Worm (Caenorhabditis elegans) whole organism, mixed stage, embryonic: ENCODE results near the gene srw-1.
A peak's percentile ranks its signal among the peaks of the same experiment; 100 is the strongest.

Source experiments
- M03D4.4 ChIP-seq: sonication (generic microtip); optimal IDR thresholded peaks from 2 replicates; lab custom pipeline; 2017; ENCODE audit warnings: mild to moderate bottlenecking, missing genetic modification characterization, missing compliant biosample characterization
- bed-3 ChIP-seq: fragments of 200-800 bp; sonication (Bioruptor generic); optimal IDR thresholded peaks from 3 replicates; lab custom pipeline; 2018; ENCODE audit warnings: mild to moderate bottlenecking, missing genetic modification characterization, moderate library complexity, missing compliant biosample characterization
- blmp-1 ChIP-seq: fragments of 150-350 bp; optimal IDR thresholded peaks from 2 replicates; lab custom pipeline; 2014; ENCODE audit warnings: missing biosample characterization, missing genetic modification characterization
- ceh-39 ChIP-seq: fragments of 150-350 bp; optimal IDR thresholded peaks from 2 replicates; lab custom pipeline; 2014; ENCODE audit warnings: missing biosample characterization, missing genetic modification characterization
- ceh-43 ChIP-seq: fragments of 200-800 bp; sonication (Bioruptor generic); optimal IDR thresholded peaks from 2 replicates; lab custom pipeline; 2018; ENCODE audit warnings: mild to moderate bottlenecking, missing genetic modification characterization, moderate library complexity, missing compliant biosample characterization
- ceh-83 ChIP-seq: fragments of 200-800 bp; sonication (Bioruptor generic); optimal IDR thresholded peaks from 2 replicates; lab custom pipeline; 2018; ENCODE audit warnings: mild to moderate bottlenecking, missing genetic modification characterization, missing compliant biosample characterization
- ces-1 ChIP-seq: fragments of 150-350 bp; optimal IDR thresholded peaks from 2 replicates; lab custom pipeline; 2014; ENCODE audit warnings: missing biosample characterization, missing genetic modification reagents, missing genetic modification characterization
- cnd-1 ChIP-seq: fragments of 200-800 bp; sonication (Bioruptor generic); optimal IDR thresholded peaks from 2 replicates; lab custom pipeline; 2018; ENCODE audit warnings: mild to moderate bottlenecking, missing genetic modification characterization, missing compliant biosample characterization
- drap-1 ChIP-seq: fragments of 200-800 bp; sonication (Bioruptor generic); optimal IDR thresholded peaks from 3 replicates; lab custom pipeline; 2018; ENCODE audit warnings: mild to moderate bottlenecking, missing genetic modification characterization, missing compliant biosample characterization
- elt-1 ChIP-seq: sonication (generic microtip); optimal IDR thresholded peaks from 2 replicates; lab custom pipeline; 2017; ENCODE audit warnings: missing genetic modification characterization, mild to moderate bottlenecking, missing compliant biosample characterization, antibody characterized with exemption, moderate library complexity, borderline replicate concordance; ENCODE audit not compliant: insufficient read depth
- elt-3 ChIP-seq: fragments of 150-350 bp; optimal IDR thresholded peaks from 2 replicates; lab custom pipeline; 2014; ENCODE audit warnings: missing biosample characterization, missing genetic modification characterization
- flh-1 ChIP-seq: fragments of 200-800 bp; sonication (Bioruptor generic); optimal IDR thresholded peaks from 2 replicates; lab custom pipeline; 2018; ENCODE audit warnings: mild to moderate bottlenecking, missing genetic modification characterization, moderate library complexity, missing compliant biosample characterization
- ham-2 ChIP-seq: fragments of 200-800 bp; sonication (Bioruptor generic); optimal IDR thresholded peaks from 2 replicates; lab custom pipeline; 2018; ENCODE audit warnings: mild to moderate bottlenecking, missing genetic modification characterization, missing compliant biosample characterization
- hlh-1 ChIP-seq: fragments of 150-350 bp; optimal IDR thresholded peaks from 2 replicates; lab custom pipeline; 2014; ENCODE audit warnings: missing biosample characterization, missing genetic modification reagents, missing genetic modification characterization
- lin-13 ChIP-seq: fragments of 150-350 bp; optimal IDR thresholded peaks from 2 replicates; lab custom pipeline; 2014; ENCODE audit warnings: missing biosample characterization, missing genetic modification characterization
- lin-32 ChIP-seq: fragments of 200-800 bp; sonication (Bioruptor generic); optimal IDR thresholded peaks from 2 replicates; lab custom pipeline; 2018; ENCODE audit warnings: mild to moderate bottlenecking, missing genetic modification characterization, missing compliant biosample characterization
- lsy-2 ChIP-seq: fragments of 150-350 bp; optimal IDR thresholded peaks from 2 replicates; lab custom pipeline; 2014; ENCODE audit warnings: missing biosample characterization, missing genetic modification characterization
- mab-5 ChIP-seq: fragments of 150-350 bp; optimal IDR thresholded peaks from 2 replicates; lab custom pipeline; 2014; ENCODE audit warnings: missing biosample characterization, missing genetic modification characterization
- mep-1 ChIP-seq: fragments of 150-350 bp; optimal IDR thresholded peaks from 2 replicates; lab custom pipeline; 2017; ENCODE audit warnings: missing biosample characterization, missing genetic modification reagents, missing genetic modification characterization, inconsistent platforms
- mls-2 ChIP-seq: sonication (generic microtip); optimal IDR thresholded peaks from 2 replicates; lab custom pipeline; 2016; ENCODE audit warnings: mild to moderate bottlenecking, missing genetic modification characterization, moderate library complexity, missing compliant biosample characterization
- nhr-12 ChIP-seq: fragments of 150-350 bp; optimal IDR thresholded peaks from 2 replicates; lab custom pipeline; 2014; ENCODE audit warnings: missing biosample characterization, missing genetic modification characterization
- nhr-2 ChIP-seq: fragments of 150-350 bp; optimal IDR thresholded peaks from 2 replicates; lab custom pipeline; 2014; ENCODE audit warnings: missing biosample characterization, missing genetic modification characterization
- nhr-237 ChIP-seq: fragments of 150-350 bp; optimal IDR thresholded peaks from 2 replicates; lab custom pipeline; 2014; ENCODE audit warnings: missing biosample characterization, missing genetic modification characterization
- nhr-28 ChIP-seq: fragments of 150-350 bp; optimal IDR thresholded peaks from 2 replicates; lab custom pipeline; 2014; ENCODE audit warnings: missing biosample characterization, missing genetic modification characterization
- nhr-76 ChIP-seq: sonication (generic microtip); optimal IDR thresholded peaks from 2 replicates; lab custom pipeline; 2017; ENCODE audit warnings: missing biosample characterization, missing genetic modification characterization
- pha-4 ChIP-seq: fragments of 150-350 bp; optimal IDR thresholded peaks from 2 replicates; lab custom pipeline; 2018; ENCODE audit warnings: missing biosample characterization, missing genetic modification reagents, missing genetic modification characterization
- sem-2 ChIP-seq: fragments of 200-800 bp; sonication (Bioruptor generic); optimal IDR thresholded peaks from 2 replicates; lab custom pipeline; 2018; ENCODE audit warnings: mild to moderate bottlenecking, missing genetic modification characterization, missing compliant biosample characterization
- snpc-4 ChIP-seq: fragments of 150-350 bp; optimal IDR thresholded peaks from 2 replicates; lab custom pipeline; 2014; ENCODE audit warnings: missing biosample characterization, missing genetic modification characterization
- sptf-1 ChIP-seq: sonication (generic microtip); optimal IDR thresholded peaks from 2 replicates; lab custom pipeline; 2017; ENCODE audit warnings: mild to moderate bottlenecking, missing genetic modification characterization, moderate library complexity, missing compliant biosample characterization
- tbx-8 ChIP-seq: fragments of 200-800 bp; sonication (Bioruptor generic); optimal IDR thresholded peaks from 2 replicates; lab custom pipeline; 2018; ENCODE audit warnings: mild to moderate bottlenecking, missing genetic modification characterization, moderate library complexity, missing compliant biosample characterization
- unc-120 ChIP-seq: sonication (generic microtip); optimal IDR thresholded peaks from 2 replicates; lab custom pipeline; 2017; ENCODE audit warnings: missing genetic modification characterization, missing compliant biosample characterization; ENCODE audit not compliant: poor library complexity, severe bottlenecking
- unc-39 ChIP-seq: fragments of 150-350 bp; optimal IDR thresholded peaks from 2 replicates; lab custom pipeline; 2014; ENCODE audit warnings: missing biosample characterization, missing genetic modification characterization
- unc-62 ChIP-seq: fragments of 150-350 bp; optimal IDR thresholded peaks from 2 replicates; lab custom pipeline; 2014; ENCODE audit warnings: missing biosample characterization, missing genetic modification reagents, missing genetic modification characterization
- zip-8 ChIP-seq: fragments of 150-350 bp; optimal IDR thresholded peaks from 2 replicates; lab custom pipeline; 2014; ENCODE audit warnings: missing biosample characterization, missing genetic modification characterization
- ztf-11 ChIP-seq: fragments of 150-350 bp; optimal IDR thresholded peaks from 2 replicates; lab custom pipeline; 2014; ENCODE audit warnings: missing biosample characterization, missing genetic modification characterization

srw-1 gene

ce11 chrV:15190903-15191302 is 7.2 kb upstream of the srw-1 start, which contains the start of gene Y75B12B.11:
Gene Y75B12B.11, plus strand, starts transcription at chrV:15191296.
- TF ChIP-seq mab-5 (tag; lab: Kevin White, UChicago) (peak; percentile 26), flh-1 (GFP tag; lab: Kevin White, UChicago) (peak; percentile 77), ham-2 (GFP tag; lab: Kevin White, UChicago) (peak; percentile 81), cnd-1 (peak; percentile 94), mep-1 (tag; lab: Kevin White, UChicago) (peak; percentile 47), zip-8 (no peak), elt-1 (tag; lab: Kevin White, UChicago) (no peak), unc-62 (GFP tag; lab: Kevin White, UChicago) (peak; percentile 24), tbx-8 (GFP tag; lab: Kevin White, UChicago) (peak; percentile 88), M03D4.4 (tag; lab: Kevin White, UChicago) (peak; percentile 90), unc-39 (no peak), hlh-1 (peak; percentile 28), pha-4 (tag; lab: Kevin White, UChicago) (peak; percentile 75), ceh-83 (GFP tag; lab: Kevin White, UChicago) (peak; percentile 93), nhr-28 (tag; lab: Kevin White, UChicago) (no peak), nhr-237 (tag; lab: Kevin White, UChicago) (no peak), lin-32 (GFP tag; lab: Kevin White, UChicago) (peak; percentile 83), snpc-4 (tag; lab: Kevin White, UChicago) (no peak), nhr-76 (tag; lab: Kevin White, UChicago) (no peak), nhr-2 (tag; lab: Kevin White, UChicago) (no peak), ceh-39 (tag; lab: Kevin White, UChicago) (no peak), nhr-12 (tag; lab: Kevin White, UChicago) (no peak), drap-1 (GFP tag; lab: Kevin White, UChicago) (peak; percentile 99), blmp-1 (tag; lab: Kevin White, UChicago) (no peak), ces-1 (GFP tag; lab: Kevin White, UChicago) (no peak), lin-13 (peak; percentile 61), elt-3 (no peak), sem-2 (GFP tag; lab: Kevin White, UChicago) (peak; percentile 84), lsy-2 (peak; percentile 52), unc-120 (peak; percentile 94), ztf-11 (peak; percentile 1), mls-2 (tag; lab: Kevin White, UChicago) (peak; percentile 93), ceh-43 (peak; percentile 84), sptf-1 (tag; lab: Kevin White, UChicago) (peak; percentile 93), bed-3 (GFP tag; lab: Kevin White, UChicago) (peak; percentile 76)

DNA sequence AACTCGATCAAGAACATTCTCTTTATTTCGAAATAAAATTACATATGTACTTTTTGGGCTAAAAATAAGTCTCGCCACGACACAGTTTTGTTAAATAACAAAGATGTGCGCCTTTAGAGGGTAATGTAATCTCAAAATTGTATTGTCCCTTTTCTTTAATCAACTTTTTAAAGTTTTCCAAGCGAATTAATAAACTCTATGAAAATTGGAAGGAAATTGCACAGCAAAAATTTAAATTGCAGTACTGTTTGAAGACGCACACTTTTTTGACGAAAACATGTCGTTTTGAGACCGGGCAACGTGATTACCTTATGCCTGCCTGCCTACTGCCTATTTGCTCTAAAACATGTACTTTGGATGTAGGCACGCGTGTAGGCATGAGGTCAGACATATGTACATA is 6.1 kb upstream of the srw-1 start:
- no peak for TF ChIP-seq pha-4 (tag; lab: Kevin White, UChicago)
- TF ChIP-seq lin-13 = no peak
- TF ChIP-seq ceh-43 = no peak
- TF ChIP-seq nhr-76 (tag; lab: Kevin White, UChicago) = no peak
- no peak for TF ChIP-seq nhr-28 (tag; lab: Kevin White, UChicago)
- TF ChIP-seq bed-3 (GFP tag; lab: Kevin White, UChicago) = no peak
- TF ChIP-seq, all 35 proteins: peak for 0

DNA sequence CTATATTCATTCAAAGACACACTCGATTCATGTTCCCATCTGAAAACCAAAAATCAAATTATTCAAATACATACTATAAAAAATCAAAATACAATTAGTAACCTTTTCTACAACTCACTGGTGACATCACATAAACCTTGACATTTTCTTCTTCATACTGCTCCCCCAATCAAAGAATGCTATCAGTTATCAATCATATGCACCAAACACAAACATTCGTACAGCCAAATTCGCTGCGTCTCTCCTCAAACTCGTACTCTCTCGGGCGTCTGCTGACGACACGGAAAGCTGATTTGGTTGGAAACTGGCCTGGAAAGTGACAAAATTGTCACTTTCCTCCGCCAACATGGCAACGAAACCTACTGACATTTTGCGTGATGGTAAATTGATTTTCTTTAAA is 5.7 kb upstream of the srw-1 start, which contains the start of gene plc-2:
TSS of gene plc-2 (plus strand) at position 196 of the 400 bp plus-strand sequence.
- TF ChIP-seq ceh-83 (GFP tag; lab: Kevin White, UChicago) (no peak), lsy-2 (no peak), bed-3 (GFP tag; lab: Kevin White, UChicago) (no peak), cnd-1 (no peak), ceh-39 (tag; lab: Kevin White, UChicago) (no peak), nhr-76 (tag; lab: Kevin White, UChicago) (no peak), elt-1 (tag; lab: Kevin White, UChicago) (no peak), ceh-43 (no peak), sem-2 (GFP tag; lab: Kevin White, UChicago) (no peak), tbx-8 (GFP tag; lab: Kevin White, UChicago) (no peak), hlh-1 (no peak), flh-1 (GFP tag; lab: Kevin White, UChicago) (no peak), nhr-2 (tag; lab: Kevin White, UChicago) (no peak)
- TF ChIP-seq, all 35 proteins: peak for 0
